Worm (Caenorhabditis elegans) whole organism, midembryonic: ENCODE results near the gene F22H10.11.

ENCODE experiments used
- T22C8.4 ChIP-seq: fragments of 200-800 bp; sonication (Bioruptor generic); IDR thresholded peaks from 2 replicates; pipeline ENCODE4 v1.3.6; 2022; ENCODE audit warnings: missing genetic modification characterization, missing compliant biosample characterization
- cog-1 ChIP-seq: sonication (generic microtip); optimal IDR thresholded peaks from 2 replicates; lab custom pipeline; 2016; ENCODE audit warnings: missing genetic modification characterization, missing compliant biosample characterization
- flt-1 ChIP-seq: fragments of 200-800 bp; sonication (Bioruptor generic); IDR thresholded peaks from 2 replicates; pipeline ENCODE4 v1.3.6; 2022; ENCODE audit warnings: missing genetic modification characterization, missing compliant biosample characterization
- klf-2 ChIP-seq: fragments of 200-800 bp; sonication (Bioruptor generic); conservative IDR thresholded peaks from 2 replicates; pipeline ENCODE4 v1.3.6; 2022; ENCODE audit warnings: missing genetic modification reagents, missing genetic modification characterization, missing compliant biosample characterization
- med-1 ChIP-seq: sonication (generic microtip); optimal IDR thresholded peaks from 2 replicates; lab custom pipeline; 2017; ENCODE audit warnings: missing genetic modification characterization, mild to moderate bottlenecking, missing compliant biosample characterization, antibody characterized with exemption, missing genetic modification reagents; ENCODE audit not compliant: insufficient read depth
- ref-1 ChIP-seq: fragments of 200-800 bp; sonication (Bioruptor generic); conservative IDR thresholded peaks from 2 replicates; pipeline ENCODE4 v1.3.6; 2022; ENCODE audit warnings: missing genetic modification reagents, missing genetic modification characterization, missing compliant biosample characterization
- tab-1 ChIP-seq: fragments of 200-800 bp; sonication (Bioruptor generic); IDR thresholded peaks from 2 replicates; pipeline ENCODE4 v1.3.6; 2022; ENCODE audit warnings: missing genetic modification characterization, missing compliant biosample characterization
- ztf-23 ChIP-seq: fragments of 200-800 bp; sonication (Bioruptor generic); IDR thresholded peaks from 2 replicates; pipeline ENCODE4 v1.3.6; 2022; ENCODE audit warnings: missing genetic modification reagents, missing genetic modification characterization, missing compliant biosample characterization
- ztf-29 ChIP-seq: fragments of 200-800 bp; sonication (Bioruptor generic); IDR thresholded peaks from 2 replicates; pipeline ENCODE4 v1.3.6; 2022; ENCODE audit warnings: missing genetic modification reagents, missing genetic modification characterization, missing compliant biosample characterization

Gene F22H10.11

ce11 chrX:16667515-16667914 lies 20.3 kb downstream of the F22H10.11 start:
- no peak for TF ChIP-seq ztf-29 (GFP tag; lab: Robert Waterston, UW)
- TF ChIP-seq med-1 (GFP tag; lab: Kevin White, UChicago), result no peak
- TF ChIP-seq tab-1 (GFP tag; lab: Robert Waterston, UW), result no peak
- TF ChIP-seq flt-1 (GFP tag; lab: Robert Waterston, UW), result no peak
- TF ChIP-seq ztf-23 (GFP tag; lab: Robert Waterston, UW), result no peak
- no peak for TF ChIP-seq T22C8.4
- no peak for TF ChIP-seq cog-1 (tag; lab: Kevin White, UChicago)
- no peak for TF ChIP-seq klf-2 (GFP tag; lab: Robert Waterston, UW)
- no peak for TF ChIP-seq ref-1

ce11 chrX:16662723-16663122 lies 25.1 kb downstream of the F22H10.11 start, which contains the start of gene F43B10.1:
TSS of gene F43B10.1 (minus strand) at chrX:16662823.
- no peak for TF ChIP-seq T22C8.4
- no peak for TF ChIP-seq ztf-23 (GFP tag; lab: Robert Waterston, UW)

- TF ChIP-seq cog-1 (tag; lab: Kevin White, UChicago) (no peak), T22C8.4 (no peak), med-1 (GFP tag; lab: Kevin White, UChicago) (no peak), tab-1 (GFP tag; lab: Robert Waterston, UW) (no peak), klf-2 (GFP tag; lab: Robert Waterston, UW) (no peak), ztf-23 (GFP tag; lab: Robert Waterston, UW) (no peak), ref-1 (no peak), flt-1 (GFP tag; lab: Robert Waterston, UW) (no peak), ztf-29 (GFP tag; lab: Robert Waterston, UW) (no peak)
These were observed 27.6 kb downstream of the F22H10.11 start for ce11 chrX:16660268-16660667.

ce11 chrX:16658309-16658708 lies 29.5 kb downstream of the F22H10.11 start:
- TF ChIP-seq cog-1 (tag; lab: Kevin White, UChicago), result no peak
- no peak for TF ChIP-seq ztf-23 (GFP tag; lab: Robert Waterston, UW)
- no peak for TF ChIP-seq ztf-29 (GFP tag; lab: Robert Waterston, UW)
- TF ChIP-seq tab-1 (GFP tag; lab: Robert Waterston, UW), result no peak
- no peak for TF ChIP-seq flt-1 (GFP tag; lab: Robert Waterston, UW)
- no peak for TF ChIP-seq T22C8.4
- TF ChIP-seq klf-2 (GFP tag; lab: Robert Waterston, UW), result no peak
- TF ChIP-seq med-1 (GFP tag; lab: Kevin White, UChicago), result no peak
- TF ChIP-seq ref-1, result no peak

ce11 chrX:16655283-16655682 lies 32.6 kb downstream of the F22H10.11 start:
- TF ChIP-seq ztf-23 (GFP tag; lab: Robert Waterston, UW), result no peak
- no peak for TF ChIP-seq ref-1

- no peak for TF ChIP-seq klf-2 (GFP tag; lab: Robert Waterston, UW)
- TF ChIP-seq ztf-29 (GFP tag; lab: Robert Waterston, UW), result no peak
- TF ChIP-seq cog-1 (tag; lab: Kevin White, UChicago), result no peak
- TF ChIP-seq T22C8.4, result no peak
- TF ChIP-seq ztf-23 (GFP tag; lab: Robert Waterston, UW), result no peak
- TF ChIP-seq tab-1 (GFP tag; lab: Robert Waterston, UW), result no peak
These were observed 37.2 kb downstream of the F22H10.11 start for ce11 chrX:16650600-16650999.

- TF ChIP-seq cog-1 (tag; lab: Kevin White, UChicago) (no peak), ztf-23 (GFP tag; lab: Robert Waterston, UW) (no peak), ztf-29 (GFP tag; lab: Robert Waterston, UW) (no peak), klf-2 (GFP tag; lab: Robert Waterston, UW) (no peak), flt-1 (GFP tag; lab: Robert Waterston, UW) (no peak), tab-1 (GFP tag; lab: Robert Waterston, UW) (no peak)
These were observed 39.1 kb downstream of the F22H10.11 start for ce11 chrX:16648773-16649172.

ce11 chrX:16647222-16647621 lies 40.6 kb downstream of the F22H10.11 start:
- TF ChIP-seq klf-2 (GFP tag; lab: Robert Waterston, UW) (no peak), ztf-29 (GFP tag; lab: Robert Waterston, UW) (no peak), cog-1 (tag; lab: Kevin White, UChicago) (no peak), tab-1 (GFP tag; lab: Robert Waterston, UW) (no peak), flt-1 (GFP tag; lab: Robert Waterston, UW) (no peak), ztf-23 (GFP tag; lab: Robert Waterston, UW) (no peak), T22C8.4 (no peak), ref-1 (no peak), med-1 (GFP tag; lab: Kevin White, UChicago) (no peak)

ce11 chrX:16644889-16645288 lies 43.0 kb downstream of the F22H10.11 start:
- TF ChIP-seq T22C8.4, result no peak
- no peak for TF ChIP-seq cog-1 (tag; lab: Kevin White, UChicago)
- TF ChIP-seq med-1 (GFP tag; lab: Kevin White, UChicago), result no peak
- TF ChIP-seq ztf-29 (GFP tag; lab: Robert Waterston, UW), result no peak
- no peak for TF ChIP-seq klf-2 (GFP tag; lab: Robert Waterston, UW)
- TF ChIP-seq ref-1, result no peak
- no peak for TF ChIP-seq flt-1 (GFP tag; lab: Robert Waterston, UW)
- TF ChIP-seq tab-1 (GFP tag; lab: Robert Waterston, UW), result no peak
- TF ChIP-seq ztf-23 (GFP tag; lab: Robert Waterston, UW), result no peak

- TF ChIP-seq klf-2 (GFP tag; lab: Robert Waterston, UW) (no peak), flt-1 (GFP tag; lab: Robert Waterston, UW) (no peak), ztf-29 (GFP tag; lab: Robert Waterston, UW) (no peak), ztf-23 (GFP tag; lab: Robert Waterston, UW) (no peak), cog-1 (tag; lab: Kevin White, UChicago) (no peak), med-1 (GFP tag; lab: Kevin White, UChicago) (no peak), ref-1 (no peak), T22C8.4 (no peak), tab-1 (GFP tag; lab: Robert Waterston, UW) (no peak)
These were observed 44.6 kb downstream of the F22H10.11 start for ce11 chrX:16643246-16643645.
